Worm (Caenorhabditis elegans) whole organism, L1 larva: ENCODE results near the gene unc-68.

Source experiments
- C34B4.2 ChIP-seq: sonication (generic microtip); optimal IDR thresholded peaks from 2 replicates; lab custom pipeline; 2017; ENCODE audit warnings: mild to moderate bottlenecking, missing genetic modification characterization, missing compliant biosample characterization
- F16B12.6 ChIP-seq: fragments of 150-350 bp; optimal IDR thresholded peaks from 2 replicates; lab custom pipeline; 2014; ENCODE audit warnings: missing biosample characterization, missing genetic modification characterization
- aha-1 ChIP-seq: fragments of 150-350 bp; optimal IDR thresholded peaks from 2 replicates; lab custom pipeline; 2014; ENCODE audit warnings: missing biosample characterization, missing genetic modification characterization
- alr-1 ChIP-seq: fragments of 200-800 bp; sonication (Bioruptor generic); optimal IDR thresholded peaks from 2 replicates; lab custom pipeline; 2018; ENCODE audit warnings: borderline replicate concordance, mild to moderate bottlenecking, missing genetic modification characterization, missing compliant biosample characterization
- ceh-8 ChIP-seq: fragments of 200-800 bp; sonication (Bioruptor generic); optimal IDR thresholded peaks from 2 replicates; lab custom pipeline; 2018; ENCODE audit warnings: mild to moderate bottlenecking, missing genetic modification characterization, moderate library complexity, missing compliant biosample characterization
- ceh-82 ChIP-seq, 3 experiments: fragments of 150-350 bp in 1 of 3; sonication (generic microtip) in 2 of 3; optimal IDR thresholded peaks; 2 replicates each; lab custom pipeline; 2014 to 2017; ENCODE audit warnings: missing biosample characterization in 3 of 3, missing genetic modification characterization in 3 of 3
- dsc-1 ChIP-seq: sonication (generic microtip); optimal IDR thresholded peaks from 2 replicates; lab custom pipeline; 2016; ENCODE audit warnings: mild to moderate bottlenecking, missing genetic modification characterization, missing compliant biosample characterization
- efl-1 ChIP-seq, 4 experiments: fragments of 150-350 bp; optimal IDR thresholded peaks in 3 of 4; peaks in 1 of 4; 1 replicate in 1 of 4; 2 replicates in 3 of 4; lab custom pipeline; 2014; ENCODE audit warnings: missing biosample characterization in 2 of 4, missing genetic modification characterization in 2 of 4, missing genetic modification reagents in 2 of 4
- efl-3 ChIP-seq: fragments of 200-800 bp; sonication (Bioruptor generic); optimal IDR thresholded peaks from 2 replicates; lab custom pipeline; 2018; ENCODE audit warnings: mild to moderate bottlenecking, missing genetic modification characterization, missing compliant biosample characterization
- elt-2 ChIP-seq: sonication (generic microtip); optimal IDR thresholded peaks from 2 replicates; lab custom pipeline; 2016; ENCODE audit warnings: missing genetic modification characterization, mild to moderate bottlenecking, inconsistent platforms, missing compliant biosample characterization, missing genetic modification reagents
- elt-3 ChIP-seq, 6 experiments: fragments of 150-350 bp in 1 of 6; sonication (generic microtip); optimal IDR thresholded peaks; 2 replicates each; lab custom pipeline; 2017 to 2018; ENCODE audit warnings: missing biosample characterization in 6 of 6, missing genetic modification characterization in 6 of 6, inconsistent platforms in 1 of 6
- fkh-8 ChIP-seq: sonication (generic microtip); optimal IDR thresholded peaks from 2 replicates; lab custom pipeline; 2016; ENCODE audit warnings: mild to moderate bottlenecking, missing genetic modification characterization, missing compliant biosample characterization
- grh-1 ChIP-seq: fragments of 200-800 bp; sonication (Bioruptor generic); IDR thresholded peaks from 2 replicates; pipeline ENCODE4 v1.3.6; 2022; ENCODE audit warnings: missing genetic modification reagents, missing genetic modification characterization, missing compliant biosample characterization
- hlh-4 ChIP-seq: sonication (generic microtip); optimal IDR thresholded peaks from 2 replicates; lab custom pipeline; 2016; ENCODE audit warnings: mild to moderate bottlenecking, missing genetic modification characterization, missing compliant biosample characterization
- irx-1 ChIP-seq: sonication (generic microtip); optimal IDR thresholded peaks from 2 replicates; lab custom pipeline; 2016; ENCODE audit warnings: missing genetic modification characterization, missing compliant biosample characterization
- jun-1 ChIP-seq: fragments of 150-350 bp; optimal IDR thresholded peaks from 2 replicates; lab custom pipeline; 2014; ENCODE audit warnings: missing biosample characterization, missing genetic modification reagents, missing genetic modification characterization
- lin-14 ChIP-seq: fragments of 200-800 bp; sonication (Bioruptor generic); optimal IDR thresholded peaks from 2 replicates; lab custom pipeline; 2018; ENCODE audit warnings: mild to moderate bottlenecking, missing genetic modification characterization, moderate library complexity, missing compliant biosample characterization
- lin-15B ChIP-seq: fragments of 150-350 bp; sonication (generic microtip); optimal IDR thresholded peaks from 3 replicates; lab custom pipeline; 2014; ENCODE audit warnings: missing biosample characterization, missing genetic modification characterization
- lin-35 ChIP-seq, 2 experiments: fragments of 150-350 bp; optimal IDR thresholded peaks; 2 replicates each; lab custom pipeline; 2014; ENCODE audit warnings: missing biosample characterization in 2 of 2, missing genetic modification characterization in 2 of 2, missing genetic modification reagents in 2 of 2
- lin-39 ChIP-seq: fragments of 150-350 bp; optimal IDR thresholded peaks from 2 replicates; lab custom pipeline; 2014; ENCODE audit warnings: missing biosample characterization, missing genetic modification reagents, missing genetic modification characterization
- lsy-2 ChIP-seq, 2 experiments: fragments of 150-350 bp; optimal IDR thresholded peaks; 2 replicates each; lab custom pipeline; 2014; ENCODE audit warnings: missing biosample characterization in 2 of 2, missing genetic modification characterization in 2 of 2
- mab-9 ChIP-seq: fragments of 200-800 bp; sonication (Bioruptor generic); IDR thresholded peaks from 2 replicates; pipeline ENCODE4 v1.3.6; 2022; ENCODE audit warnings: missing genetic modification reagents, missing genetic modification characterization, missing compliant biosample characterization
- nhr-11 ChIP-seq: fragments of 150-350 bp; optimal IDR thresholded peaks from 2 replicates; lab custom pipeline; 2014; ENCODE audit warnings: missing biosample characterization, missing genetic modification characterization
- nhr-12 ChIP-seq: sonication (generic microtip); optimal IDR thresholded peaks from 2 replicates; lab custom pipeline; 2017; ENCODE audit warnings: missing biosample characterization, missing genetic modification characterization
- nhr-19 ChIP-seq: fragments of 200-800 bp; sonication (Bioruptor generic); conservative IDR thresholded peaks from 2 replicates; pipeline ENCODE4 v1.3.6; 2022; ENCODE audit warnings: missing genetic modification characterization, missing compliant biosample characterization
- nhr-77 ChIP-seq: fragments of 150-350 bp; optimal IDR thresholded peaks from 2 replicates; lab custom pipeline; 2014; ENCODE audit warnings: missing biosample characterization, missing genetic modification characterization
- rnt-1 ChIP-seq: sonication (generic microtip); optimal IDR thresholded peaks from 2 replicates; lab custom pipeline; 2016; ENCODE audit warnings: mild to moderate bottlenecking, missing genetic modification characterization, moderate library complexity, missing compliant biosample characterization
- snu-23 ChIP-seq: sonication (generic microtip); optimal IDR thresholded peaks from 2 replicates; lab custom pipeline; 2016; ENCODE audit warnings: missing genetic modification characterization, missing compliant biosample characterization
- sptf-1 ChIP-seq: fragments of 150-350 bp; optimal IDR thresholded peaks from 2 replicates; lab custom pipeline; 2014; ENCODE audit warnings: missing biosample characterization, missing genetic modification characterization
- sup-37 ChIP-seq: fragments of 200-800 bp; sonication (Bioruptor generic); optimal IDR thresholded peaks from 2 replicates; lab custom pipeline; 2018; ENCODE audit warnings: mild to moderate bottlenecking, missing genetic modification characterization, missing compliant biosample characterization
- unc-130 ChIP-seq: fragments of 150-350 bp; optimal IDR thresholded peaks from 2 replicates; lab custom pipeline; 2017; ENCODE audit warnings: missing biosample characterization, missing genetic modification characterization, inconsistent platforms
- unc-30 ChIP-seq: sonication (generic microtip); optimal IDR thresholded peaks from 2 replicates; lab custom pipeline; 2017; ENCODE audit warnings: missing biosample characterization, missing genetic modification characterization
- unc-62 ChIP-seq: fragments of 150-350 bp; optimal IDR thresholded peaks from 2 replicates; lab custom pipeline; 2014; ENCODE audit warnings: missing biosample characterization, missing genetic modification reagents, missing genetic modification characterization
- unc-86 ChIP-seq: sonication (generic microtip); optimal IDR thresholded peaks from 2 replicates; lab custom pipeline; 2016; ENCODE audit warnings: missing genetic modification characterization, missing compliant biosample characterization
- unc-98 ChIP-seq: fragments of 200-800 bp; sonication (Bioruptor generic); IDR thresholded peaks from 2 replicates; pipeline ENCODE4 v1.3.6; 2022; ENCODE audit warnings: missing genetic modification characterization, missing compliant biosample characterization
- zag-1 ChIP-seq: fragments of 150-350 bp; optimal IDR thresholded peaks from 2 replicates; lab custom pipeline; 2014; ENCODE audit warnings: missing biosample characterization, missing genetic modification characterization
- zip-4 ChIP-seq: fragments of 200-800 bp; sonication (Bioruptor generic); optimal IDR thresholded peaks from 2 replicates; lab custom pipeline; 2018; ENCODE audit warnings: mild to moderate bottlenecking, missing genetic modification characterization, moderate library complexity, missing compliant biosample characterization
- ztf-4 ChIP-seq: fragments of 150-350 bp; optimal IDR thresholded peaks from 2 replicates; lab custom pipeline; 2014; ENCODE audit warnings: missing biosample characterization, missing genetic modification characterization

The unc-68 gene

ce11 chrV:6901943-6902549 lies 26.8 kb downstream of the unc-68 start:
- TF ChIP-seq unc-86 (tag; lab: Kevin White, UChicago), result no peak
- TF ChIP-seq zag-1, result no peak
- no peak for TF ChIP-seq unc-130 (tag; lab: Kevin White, UChicago)
- no peak for TF ChIP-seq dsc-1 (tag; lab: Kevin White, UChicago)
- no peak for TF ChIP-seq unc-30 (tag; lab: Kevin White, UChicago)
- TF ChIP-seq efl-3 (GFP tag; lab: Kevin White, UChicago), result no peak
- TF ChIP-seq lin-15B, result no peak
- no peak for TF ChIP-seq sptf-1 (tag; lab: Kevin White, UChicago)

- TF ChIP-seq lin-14 (GFP tag; lab: Kevin White, UChicago), result no peak
- TF ChIP-seq ztf-4 (tag; lab: Kevin White, UChicago), result peak; percentile 7
- peak; percentile 16 for TF ChIP-seq rnt-1 (tag; lab: Kevin White, UChicago)
Measured at ce11 chrV:6900814-6901592, 27.8 kb downstream of the unc-68 start.

ce11 chrV:6900173-6900638 lies 28.6 kb downstream of the unc-68 start, which contains the start of gene odc-1:
TSS of gene odc-1 (minus strand) at chrV:6900223.
- TF ChIP-seq lin-35 (GFP tag; optimal IDR thresholded peaks at IDR 0.05; lab: Kevin White, UChicago) (peak in 1 of 2 experiments; percentile 17), unc-130 (tag; lab: Kevin White, UChicago) (no peak)

ce11 chrV:6896700-6897099 lies 32.1 kb downstream of the unc-68 start, which contains the start of gene K11C4.1:
TSS of gene K11C4.1 (plus strand) at chrV:6897000.
- TF ChIP-seq elt-2 (tag; lab: Kevin White, UChicago) (no peak), efl-1 (optimal IDR thresholded peaks at IDR 0.05; lab: Kevin White, UChicago) (no peak), efl-1 (GFP tag; optimal IDR thresholded peaks at IDR 0.05 in 1 of 2; lab: Kevin White, UChicago) (peak in 1 of 2 experiments; percentile 73)

ce11 chrV:6894778-6895177 lies 34.1 kb downstream of the unc-68 start, which contains the start of gene K11C4.2:
TSS of gene K11C4.2 (plus strand) at chrV:6895078.
- no peak for TF ChIP-seq snu-23 (GFP tag; lab: Kevin White, UChicago)
- TF ChIP-seq lin-39 (tag; lab: Kevin White, UChicago), result no peak
- TF ChIP-seq elt-3 (tag; optimal IDR thresholded peaks at IDR 0.05; lab: Kevin White, UChicago), result no peak

ce11 chrV:6893681-6894080 lies 35.2 kb downstream of the unc-68 start:
- TF ChIP-seq dsc-1 (tag; lab: Kevin White, UChicago), result no peak
- TF ChIP-seq grh-1 (GFP tag; lab: Robert Waterston, UW), result no peak
- TF ChIP-seq alr-1 (tag; lab: Kevin White, UChicago), result no peak
- no peak for TF ChIP-seq unc-86 (tag; lab: Kevin White, UChicago)
- no peak for TF ChIP-seq nhr-12 (tag; lab: Kevin White, UChicago)
- no peak for TF ChIP-seq nhr-11 (tag; lab: Kevin White, UChicago)
- no peak for TF ChIP-seq sptf-1 (tag; lab: Kevin White, UChicago)
- peak in 1 of 3 experiments; percentile 36 for TF ChIP-seq ceh-82 (tag; optimal IDR thresholded peaks at IDR 0.05; lab: Kevin White, UChicago)
- TF ChIP-seq lsy-2 (tag; optimal IDR thresholded peaks at IDR 0.05; lab: Kevin White, UChicago), result peak in 1 of 2 experiments; percentile 3
- TF ChIP-seq unc-98 (GFP tag; lab: Robert Waterston, UW), result no peak
- TF ChIP-seq aha-1, result no peak
- no peak for TF ChIP-seq sup-37 (GFP tag; lab: Kevin White, UChicago)
- no peak for TF ChIP-seq jun-1
- TF ChIP-seq irx-1, result no peak
- TF ChIP-seq fkh-8 (tag; lab: Kevin White, UChicago), result no peak
- no peak for TF ChIP-seq efl-1 (optimal IDR thresholded peaks at IDR 0.05; lab: Kevin White, UChicago)
- peak in 1 of 2 experiments; percentile 35 for TF ChIP-seq efl-1 (GFP tag; optimal IDR thresholded peaks at IDR 0.05 in 1 of 2; lab: Kevin White, UChicago)
- no peak for TF ChIP-seq C34B4.2 (tag; lab: Kevin White, UChicago)
- no peak for TF ChIP-seq mab-9 (GFP tag; lab: Robert Waterston, UW)
- TF ChIP-seq F16B12.6 (tag; lab: Kevin White, UChicago), result no peak
- no peak for TF ChIP-seq hlh-4 (tag; lab: Kevin White, UChicago)
- no peak for TF ChIP-seq zip-4 (GFP tag; lab: Kevin White, UChicago)
- no peak for TF ChIP-seq nhr-19 (GFP tag; lab: Robert Waterston, UW)
- TF ChIP-seq ceh-8, result no peak
- TF ChIP-seq unc-62, result no peak
- TF ChIP-seq nhr-77 (tag; lab: Kevin White, UChicago), result no peak
- TF ChIP-seq unc-130 (tag; lab: Kevin White, UChicago), result no peak
